ENCODE assay signal across 1 fruit fly cellular context in the genomic region with DNA sequence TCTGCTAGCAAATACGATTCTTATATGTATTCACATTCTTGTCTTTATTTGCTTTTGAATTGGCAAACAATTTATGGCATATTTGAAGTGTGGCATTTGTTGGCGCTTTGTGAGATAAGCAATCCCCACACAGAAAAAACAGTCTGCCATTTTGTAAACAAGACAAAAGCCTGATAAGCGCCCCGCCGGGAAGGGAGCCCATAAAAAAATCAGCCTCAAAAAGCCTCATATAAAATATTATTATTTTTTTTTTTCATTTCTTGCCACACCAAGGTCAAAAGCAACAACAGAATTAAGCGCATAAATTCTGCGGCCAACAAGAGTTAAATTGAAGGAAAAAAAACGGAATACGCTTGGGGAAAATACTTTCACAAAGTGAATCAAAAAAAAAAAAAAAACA.
TF ChIP-seq lines count a peak whose summit lies in the region.

No protein-coding gene starts in this region.

TF ChIP-seq in whole organism, embryonic, 481 proteins besides CTCF, POLR2A, EP300 and RAD21 (continued from another document and continues in another):
- TF ChIP-seq grn (GFP tag; optimal IDR thresholded peaks at IDR 0.05; lab: Kevin White, UChicago), result no peak
- no peak for TF ChIP-seq CG8478 (optimal IDR thresholded peaks at IDR 0.05; lab: Kevin White, UChicago)
- peak; percentile 38 for TF ChIP-seq CG17385 (GFP tag; optimal IDR thresholded peaks at IDR 0.05; lab: Kevin White, UChicago)
- TF ChIP-seq CG17568 (GFP tag; optimal IDR thresholded peaks at IDR 0.05; lab: Kevin White, UChicago), result peak; percentile 64
- TF ChIP-seq gt (GFP tag; IDR thresholded peaks at IDR 0.05; lab: Robert Waterston, UW), result no peak
- no peak for TF ChIP-seq bigmax (GFP tag; optimal IDR thresholded peaks at IDR 0.05; lab: Kevin White, UChicago)
- TF ChIP-seq YL-1 (GFP tag; optimal IDR thresholded peaks at IDR 0.05; lab: Kevin White, UChicago), result no peak
- no peak for TF ChIP-seq Dad (GFP tag; optimal IDR thresholded peaks at IDR 0.05; lab: Kevin White, UChicago)
- TF ChIP-seq CG15601 (tag; optimal IDR thresholded peaks at IDR 0.05; lab: Kevin White, UChicago), result no peak
- peak; percentile 41; the same call in 1 of the 2 replicates for TF ChIP-seq sob (GFP tag; IDR thresholded peaks at IDR 0.05; lab: Robert Waterston, UW)
- TF ChIP-seq Bgb (GFP tag; IDR thresholded peaks at IDR 0.05; lab: Robert Waterston, UW; ENCODE audit: partially characterized antibody), result no peak
- no peak for TF ChIP-seq CG18764 (GFP tag; optimal IDR thresholded peaks at IDR 0.05; lab: Kevin White, UChicago)
- peak; percentile 28 for TF ChIP-seq nom (GFP tag; optimal IDR thresholded peaks at IDR 0.05; lab: Kevin White, UChicago)
- peak; percentile 7 for TF ChIP-seq Hand (GFP tag; optimal IDR thresholded peaks at IDR 0.05; lab: Kevin White, UChicago)
- 0 out of 3 replicates have a peak, but pooled peaks have one; percentile 9 for TF ChIP-seq zfh1 (GFP tag; IDR thresholded peaks at IDR 0.05; lab: Robert Waterston, UW)
- no peak for TF ChIP-seq dpn (GFP tag; optimal IDR thresholded peaks at IDR 0.05; lab: Kevin White, UChicago)
- TF ChIP-seq Sry-β (GFP tag; optimal IDR thresholded peaks at IDR 0.05; lab: Kevin White, UChicago), result no peak
- no peak for TF ChIP-seq HLHmδ (GFP tag; optimal IDR thresholded peaks at IDR 0.05; lab: Kevin White, UChicago)
- no peak for TF ChIP-seq fru (optimal IDR thresholded peaks at IDR 0.05; lab: Kevin White, UChicago)
- no peak for TF ChIP-seq ewg (GFP tag; optimal IDR thresholded peaks at IDR 0.05; lab: Kevin White, UChicago)
- TF ChIP-seq Oaz (GFP tag; IDR thresholded peaks at IDR 0.05; lab: Robert Waterston, UW), result no peak
- no peak for TF ChIP-seq crp (GFP tag; optimal IDR thresholded peaks at IDR 0.05; lab: Kevin White, UChicago)
- TF ChIP-seq CG7745 (tag; optimal IDR thresholded peaks at IDR 0.05; lab: Kevin White, UChicago), result no peak
- peak; percentile 7 for TF ChIP-seq CG15696 (tag; optimal IDR thresholded peaks at IDR 0.05; lab: Kevin White, UChicago)
- TF ChIP-seq amos (GFP tag; IDR thresholded peaks at IDR 0.05; lab: Robert Waterston, UW; ENCODE audit: partially characterized antibody), result no peak
- no peak for TF ChIP-seq CG2712 (tag; optimal IDR thresholded peaks at IDR 0.05; lab: Kevin White, UChicago)
- TF ChIP-seq CG9215 (GFP tag; IDR thresholded peaks at IDR 0.05; lab: Robert Waterston, UW), result no peak
- TF ChIP-seq abd-A (tag; optimal IDR thresholded peaks at IDR 0.05; lab: Kevin White, UChicago), result peak; percentile 34
- TF ChIP-seq Hr51 (GFP tag; optimal IDR thresholded peaks at IDR 0.05; lab: Kevin White, UChicago), result peak in 1 of 2 experiments; percentile 16
- TF ChIP-seq pfk (GFP tag; optimal IDR thresholded peaks at IDR 0.05; lab: Kevin White, UChicago), result peak; percentile 10
- TF ChIP-seq CG13894 (tag; optimal IDR thresholded peaks at IDR 0.05; lab: Kevin White, UChicago), result peak; percentile 49
- no peak; the same call in 1 of the 2 replicates for TF ChIP-seq GATAe (GFP tag; conservative IDR thresholded peaks at IDR 0.05; lab: Robert Waterston, UW)
- no peak for TF ChIP-seq CG6654 (GFP tag; optimal IDR thresholded peaks at IDR 0.05; lab: Kevin White, UChicago)
- 0 out of 2 replicates have a peak, but pooled peaks have one; percentile 16 for TF ChIP-seq CG32532 (GFP tag; IDR thresholded peaks at IDR 0.05; lab: Robert Waterston, UW)
- TF ChIP-seq gsb (GFP tag; IDR thresholded peaks at IDR 0.05; lab: Robert Waterston, UW), result no peak
- TF ChIP-seq dimm (GFP tag; IDR thresholded peaks at IDR 0.05; lab: Robert Waterston, UW), result no peak
- TF ChIP-seq CG18262 (tag; optimal IDR thresholded peaks at IDR 0.05; lab: Kevin White, UChicago), result no peak
- TF ChIP-seq CG8290 (GFP tag; optimal IDR thresholded peaks at IDR 0.05; lab: Kevin White, UChicago), result no peak
- peak in 1 of 2 experiments; percentile 64 for TF ChIP-seq CG8290 (tag; optimal IDR thresholded peaks at IDR 0.05; lab: Kevin White, UChicago)
- peak; percentile 78 for TF ChIP-seq sug (tag; optimal IDR thresholded peaks at IDR 0.05; lab: Kevin White, UChicago)
- TF ChIP-seq CG3163 (GFP tag; optimal IDR thresholded peaks at IDR 0.05; lab: Kevin White, UChicago), result no peak
- TF ChIP-seq ap (GFP tag; IDR thresholded peaks at IDR 0.05; lab: Robert Waterston, UW), result no peak
- TF ChIP-seq MBD-R2 (GFP tag; IDR thresholded peaks at IDR 0.05; lab: Robert Waterston, UW), result no peak
- TF ChIP-seq stwl (tag; optimal IDR thresholded peaks at IDR 0.05; lab: Kevin White, UChicago), result no peak
- TF ChIP-seq Poxn (GFP tag; IDR thresholded peaks at IDR 0.05; lab: Robert Waterston, UW), result no peak
- no peak for TF ChIP-seq sc (optimal IDR thresholded peaks at IDR 0.05; lab: Kevin White, UChicago)
- no peak for TF ChIP-seq sc (GFP tag; optimal IDR thresholded peaks at IDR 0.05; lab: Kevin White, UChicago)
- TF ChIP-seq CG11247 (GFP tag; IDR thresholded peaks at IDR 0.05; lab: Robert Waterston, UW), result no peak
- peak; percentile 82 for TF ChIP-seq lbe (GFP tag; optimal IDR thresholded peaks at IDR 0.05; lab: Kevin White, UChicago)
- TF ChIP-seq cato (GFP tag; optimal IDR thresholded peaks at IDR 0.05; lab: Kevin White, UChicago; ENCODE audit: borderline replicate concordance), result no peak
- TF ChIP-seq ci (GFP tag; IDR thresholded peaks at IDR 0.05; lab: Robert Waterston, UW), result 0 out of 3 replicates have a peak, but pooled peaks have one; percentile 10
- no peak for TF ChIP-seq CG6791 (GFP tag; IDR thresholded peaks at IDR 0.05; lab: Robert Waterston, UW; ENCODE audit: partially characterized antibody)
- TF ChIP-seq Dip2 (GFP tag; IDR thresholded peaks at IDR 0.05; lab: Robert Waterston, UW), result no peak
- TF ChIP-seq CG10959 (GFP tag; IDR thresholded peaks at IDR 0.05; lab: Robert Waterston, UW), result no peak
- TF ChIP-seq CG34422 (GFP tag; IDR thresholded peaks at IDR 0.05; lab: Robert Waterston, UW), result no peak
- TF ChIP-seq bsh (GFP tag; optimal IDR thresholded peaks at IDR 0.05; lab: Kevin White, UChicago), result no peak
- no peak for TF ChIP-seq maf-S (GFP tag; optimal IDR thresholded peaks at IDR 0.05; lab: Kevin White, UChicago)
- no peak for TF ChIP-seq CG33557 (GFP tag; optimal IDR thresholded peaks at IDR 0.05; lab: Kevin White, UChicago)
- no peak for TF ChIP-seq Dfd (GFP tag; optimal IDR thresholded peaks at IDR 0.05; lab: Kevin White, UChicago)
- TF ChIP-seq tap (tag; optimal IDR thresholded peaks at IDR 0.05; lab: Kevin White, UChicago), result no peak
- peak; percentile 12 for TF ChIP-seq Blimp-1 (GFP tag; optimal IDR thresholded peaks at IDR 0.05; lab: Kevin White, UChicago)
- TF ChIP-seq crol (GFP tag; IDR thresholded peaks at IDR 0.05; lab: Robert Waterston, UW), result no peak
- TF ChIP-seq sim (GFP tag; IDR thresholded peaks at IDR 0.05; lab: Robert Waterston, UW), result 0 out of 2 replicates have a peak, but pooled peaks have one; percentile 16
- TF ChIP-seq CG16779 (GFP tag; IDR thresholded peaks at IDR 0.05; lab: Robert Waterston, UW), result no peak
- TF ChIP-seq Hr78 (GFP tag; optimal IDR thresholded peaks at IDR 0.05; lab: Kevin White, UChicago), result no peak
- TF ChIP-seq CG2116 (GFP tag; optimal IDR thresholded peaks at IDR 0.05; lab: Kevin White, UChicago), result no peak
- TF ChIP-seq CG14965 (GFP tag; optimal IDR thresholded peaks at IDR 0.05; lab: Kevin White, UChicago; ENCODE audit: borderline replicate concordance), result no peak
- peak; percentile 8 for TF ChIP-seq CG12236 (GFP tag; optimal IDR thresholded peaks at IDR 0.05; lab: Kevin White, UChicago)
- no peak for TF ChIP-seq CG1024 (GFP tag; IDR thresholded peaks at IDR 0.05; lab: Robert Waterston, UW)
- 0 out of 2 replicates have a peak, but pooled peaks have one; percentile 5 for TF ChIP-seq CG17612 (GFP tag; IDR thresholded peaks at IDR 0.05; lab: Robert Waterston, UW)
- no peak for TF ChIP-seq cg (GFP tag; optimal IDR thresholded peaks at IDR 0.05; lab: Kevin White, UChicago)
- TF ChIP-seq Atf-2 (GFP tag; optimal IDR thresholded peaks at IDR 0.05; lab: Kevin White, UChicago), result no peak
- no peak for TF ChIP-seq CG18476 (GFP tag; optimal IDR thresholded peaks at IDR 0.05; lab: Kevin White, UChicago)
- peak; percentile 47 for TF ChIP-seq unpg (GFP tag; optimal IDR thresholded peaks at IDR 0.05; lab: Kevin White, UChicago)
- no peak for TF ChIP-seq wor (GFP tag; IDR thresholded peaks at IDR 0.05; lab: Robert Waterston, UW)
- no peak for TF ChIP-seq H15 (GFP tag; IDR thresholded peaks at IDR 0.05; lab: Robert Waterston, UW)
- TF ChIP-seq br (optimal IDR thresholded peaks at IDR 0.05; lab: Kevin White, UChicago), result no peak
- no peak for TF ChIP-seq CG3065 (GFP tag; optimal IDR thresholded peaks at IDR 0.05; lab: Kevin White, UChicago)
- no peak for TF ChIP-seq CG1832 (GFP tag; optimal IDR thresholded peaks at IDR 0.05; lab: Kevin White, UChicago)
- TF ChIP-seq peb (GFP tag; IDR thresholded peaks at IDR 0.05; lab: Robert Waterston, UW), result no peak
- TF ChIP-seq Awh (GFP tag; IDR thresholded peaks at IDR 0.05; lab: Robert Waterston, UW), result no peak
- no peak for TF ChIP-seq sisA (GFP tag; IDR thresholded peaks at IDR 0.05; lab: Robert Waterston, UW)
- TF ChIP-seq CG1647 (GFP tag; optimal IDR thresholded peaks at IDR 0.05; lab: Kevin White, UChicago), result no peak
- TF ChIP-seq pnt (GFP tag; optimal IDR thresholded peaks at IDR 0.05; lab: Kevin White, UChicago), result no peak
- TF ChIP-seq pita (GFP tag; optimal IDR thresholded peaks at IDR 0.05; lab: Kevin White, UChicago), result no peak
- TF ChIP-seq Neu2 (GFP tag; optimal IDR thresholded peaks at IDR 0.05; lab: Kevin White, UChicago; ENCODE audit: borderline replicate concordance), result no peak
- no peak for TF ChIP-seq gcm2 (GFP tag; optimal IDR thresholded peaks at IDR 0.05; lab: Kevin White, UChicago)
- no peak for TF ChIP-seq Oli (tag; optimal IDR thresholded peaks at IDR 0.05; lab: Kevin White, UChicago)
- TF ChIP-seq CG10654 (GFP tag; optimal IDR thresholded peaks at IDR 0.05; lab: Kevin White, UChicago), result no peak
- TF ChIP-seq CG4617 (GFP tag; optimal IDR thresholded peaks at IDR 0.05; lab: Kevin White, UChicago; ENCODE audit: borderline replicate concordance), result no peak
- TF ChIP-seq CG13287 (GFP tag; IDR thresholded peaks at IDR 0.05; lab: Robert Waterston, UW; ENCODE audit: partially characterized antibody), result no peak
- TF ChIP-seq mld (GFP tag; IDR thresholded peaks at IDR 0.05; lab: Robert Waterston, UW; ENCODE audit: partially characterized antibody), result no peak
- no peak for TF ChIP-seq Lpt (GFP tag; optimal IDR thresholded peaks at IDR 0.05; lab: Kevin White, UChicago)
- no peak for TF ChIP-seq org-1 (GFP tag; optimal IDR thresholded peaks at IDR 0.05; lab: Kevin White, UChicago)
- no peak for TF ChIP-seq Kr (GFP tag; optimal IDR thresholded peaks at IDR 0.05; lab: Kevin White, UChicago)
- TF ChIP-seq CG9437 (GFP tag; optimal IDR thresholded peaks at IDR 0.05; lab: Kevin White, UChicago), result no peak
- TF ChIP-seq Sin3A (optimal IDR thresholded peaks at IDR 0.05; lab: Kevin White, UChicago), result no peak
- TF ChIP-seq ken (GFP tag; IDR thresholded peaks at IDR 0.05; lab: Robert Waterston, UW), result no peak
- no peak for TF ChIP-seq D (optimal IDR thresholded peaks at IDR 0.05; lab: Kevin White, UChicago)
- no peak for TF ChIP-seq D (GFP tag; optimal IDR thresholded peaks at IDR 0.05; lab: Kevin White, UChicago)
- TF ChIP-seq croc (GFP tag; conservative IDR thresholded peaks at IDR 0.05; lab: Robert Waterston, UW), result no peak
- no peak for TF ChIP-seq phol (tag; optimal IDR thresholded peaks at IDR 0.05; lab: Kevin White, UChicago)
- TF ChIP-seq lmd (GFP tag; IDR thresholded peaks at IDR 0.05; lab: Robert Waterston, UW), result no peak
- TF ChIP-seq ham (GFP tag; IDR thresholded peaks at IDR 0.05; lab: Robert Waterston, UW), result no peak
- TF ChIP-seq CG2129 (GFP tag; IDR thresholded peaks at IDR 0.05; lab: Robert Waterston, UW; ENCODE audit: partially characterized antibody), result no peak
- TF ChIP-seq CG30020 (tag; optimal IDR thresholded peaks at IDR 0.05; lab: Kevin White, UChicago), result no peak
- no peak for TF ChIP-seq CG31388 (GFP tag; optimal IDR thresholded peaks at IDR 0.05; lab: Kevin White, UChicago)
- no peak for TF ChIP-seq CG6272 (GFP tag; IDR thresholded peaks at IDR 0.05; lab: Robert Waterston, UW)
- no peak for TF ChIP-seq HLH54F (GFP tag; optimal IDR thresholded peaks at IDR 0.05; lab: Kevin White, UChicago)
- 0 out of 2 replicates have a peak, but pooled peaks have one; percentile 21 for TF ChIP-seq Xrp1 (GFP tag; IDR thresholded peaks at IDR 0.05; lab: Robert Waterston, UW)
- TF ChIP-seq Hr39 (optimal IDR thresholded peaks at IDR 0.05; lab: Kevin White, UChicago), result no peak
- TF ChIP-seq MTF-1 (GFP tag; optimal IDR thresholded peaks at IDR 0.05; lab: Kevin White, UChicago; ENCODE audit: borderline replicate concordance), result peak; percentile 49
- TF ChIP-seq Jarid2 (GFP tag; optimal IDR thresholded peaks at IDR 0.05; lab: Kevin White, UChicago), result peak; percentile 10
- TF ChIP-seq MESR4 (GFP tag; optimal IDR thresholded peaks at IDR 0.05; lab: Kevin White, UChicago), result no peak
- TF ChIP-seq caup (GFP tag; optimal IDR thresholded peaks at IDR 0.05; lab: Kevin White, UChicago; ENCODE audit: severe bottlenecking), result peak; percentile 59
- TF ChIP-seq CG1603 (tag; optimal IDR thresholded peaks at IDR 0.05; lab: Kevin White, UChicago), result no peak
- TF ChIP-seq Fer1 (GFP tag; optimal IDR thresholded peaks at IDR 0.05; lab: Kevin White, UChicago), result peak; percentile 74
- TF ChIP-seq NC2α (GFP tag; optimal IDR thresholded peaks at IDR 0.05; lab: Kevin White, UChicago), result no peak
- no peak for TF ChIP-seq Dll (GFP tag; IDR thresholded peaks at IDR 0.05; lab: Robert Waterston, UW; ENCODE audit: partially characterized antibody)
- no peak for TF ChIP-seq CG11085 (GFP tag; IDR thresholded peaks at IDR 0.05; lab: Robert Waterston, UW)
- no peak for TF ChIP-seq CG7786 (GFP tag; optimal IDR thresholded peaks at IDR 0.05; lab: Kevin White, UChicago)
- peak; percentile 63 for TF ChIP-seq CG15514 (GFP tag; optimal IDR thresholded peaks at IDR 0.05; lab: Kevin White, UChicago)
- TF ChIP-seq Doc2 (GFP tag; IDR thresholded peaks at IDR 0.05; lab: Robert Waterston, UW), result no peak
- TF ChIP-seq CG1233 (GFP tag; optimal IDR thresholded peaks at IDR 0.05; lab: Kevin White, UChicago), result peak; percentile 15
- no peak for TF ChIP-seq wdn (GFP tag; IDR thresholded peaks at IDR 0.05; lab: Robert Waterston, UW)
- TF ChIP-seq Vsx1 (GFP tag; optimal IDR thresholded peaks at IDR 0.05; lab: Kevin White, UChicago), result peak; percentile 39
- no peak for TF ChIP-seq CkIIα-i1 (GFP tag; IDR thresholded peaks at IDR 0.05; lab: Robert Waterston, UW)
- TF ChIP-seq Side (GFP tag; optimal IDR thresholded peaks at IDR 0.05; lab: Kevin White, UChicago), result no peak
- TF ChIP-seq lab (GFP tag; optimal IDR thresholded peaks at IDR 0.05; lab: Kevin White, UChicago), result peak; percentile 83
- no peak for TF ChIP-seq cad (GFP tag; optimal IDR thresholded peaks at IDR 0.05; lab: Kevin White, UChicago)
